Worm (Caenorhabditis elegans) whole organism, L4 larva: ENCODE data around the gene Y43F8C.13.

ENCODE experiments used
- D1046.2 ChIP-seq: fragments of 200-800 bp; sonication (Bioruptor generic); IDR thresholded peaks from 2 replicates; pipeline ENCODE4 v1.3.6; 2022; ENCODE audit warnings: missing genetic modification characterization, missing compliant biosample characterization
- mdl-1 ChIP-seq, 2 experiments: fragments of 150-350 bp in 1 of 2; sonication (generic microtip) in 1 of 2; optimal IDR thresholded peaks; 2 replicates each; lab custom pipeline; 2014 to 2017; ENCODE audit warnings: missing biosample characterization in 2 of 2, missing genetic modification characterization in 2 of 2
- skn-1 ChIP-seq: fragments of 150-350 bp; optimal IDR thresholded peaks from 2 replicates; lab custom pipeline; 2014; ENCODE audit warnings: missing biosample characterization, missing genetic modification characterization
- vab-7 ChIP-seq: fragments of 200-800 bp; sonication (Bioruptor generic); IDR thresholded peaks from 2 replicates; pipeline ENCODE4 v1.3.6; 2022; ENCODE audit warnings: missing genetic modification reagents, missing genetic modification characterization, missing compliant biosample characterization
- ztf-11 ChIP-seq: fragments of 150-350 bp; optimal IDR thresholded peaks from 2 replicates; lab custom pipeline; 2014; ENCODE audit warnings: missing biosample characterization, missing genetic modification characterization

DNA sequence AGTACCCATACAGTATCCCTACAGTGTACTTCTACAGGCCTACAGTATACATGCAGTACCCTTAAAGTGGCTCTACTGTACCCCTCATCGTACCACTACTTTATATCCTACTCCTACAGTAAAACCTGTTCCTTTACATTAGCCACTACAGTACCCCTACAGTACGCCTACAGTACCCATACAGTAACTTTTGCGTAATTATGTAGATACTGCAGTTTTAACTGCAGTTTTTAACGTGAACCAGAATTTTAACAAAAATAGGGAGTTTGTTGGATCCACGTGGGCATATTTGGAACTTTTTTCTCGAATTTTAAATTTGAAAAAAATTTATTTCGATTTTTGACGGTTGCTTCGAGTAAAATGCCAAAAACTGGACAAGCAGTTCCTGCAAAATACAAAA is 46.1 kb upstream of the Y43F8C.13 start, which contains the start of gene W04E12.4:
- TF ChIP-seq D1046.2 (no peak), vab-7 (no peak), skn-1 (tag; lab: Kevin White, UChicago) (no peak), ztf-11 (tag; lab: Kevin White, UChicago) (no peak), mdl-1 (tag; optimal IDR thresholded peaks at IDR 0.05; lab: Kevin White, UChicago) (no peak)
